Worm (Caenorhabditis elegans) whole organism, early embryonic: ENCODE results near the gene mig-6.

ENCODE experiments used
- ama-1 ChIP-seq: fragments of 150-350 bp; optimal IDR thresholded peaks from 2 replicates; lab custom pipeline; 2014
- hnd-1 ChIP-seq: sonication (generic microtip); optimal IDR thresholded peaks from 2 replicates; lab custom pipeline; 2016; ENCODE audit warnings: missing genetic modification characterization, missing compliant biosample characterization
- scrt-1 ChIP-seq: fragments of 200-800 bp; sonication (Bioruptor generic); IDR thresholded peaks from 2 replicates; pipeline ENCODE4 v1.3.6; 2022; ENCODE audit warnings: missing genetic modification characterization, missing compliant biosample characterization

DNA sequence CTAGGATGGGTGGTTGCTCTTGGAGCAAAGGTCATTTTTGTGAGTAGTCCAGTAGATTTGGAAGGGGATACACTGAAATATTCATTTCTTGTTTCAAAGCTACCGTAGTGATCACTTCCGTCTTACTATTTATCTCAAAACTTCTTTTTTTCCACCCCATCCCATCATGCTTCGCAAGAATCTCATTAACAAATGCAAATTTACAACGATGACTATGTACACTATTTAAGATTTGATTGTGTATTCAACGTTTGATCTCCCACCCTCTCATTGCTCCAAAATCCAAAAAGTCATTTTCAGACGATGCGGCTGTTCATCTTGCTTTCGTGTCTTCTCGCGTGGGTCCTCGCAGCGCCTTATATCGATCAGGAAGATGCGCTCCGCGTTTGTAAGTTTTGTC is 34.0 kb upstream of the mig-6 start, which contains the start of gene flp-21:
- TF ChIP-seq hnd-1 (tag; lab: Kevin White, UChicago) (no peak), ama-1 (lab: Kevin White, UChicago) (no peak), scrt-1 (GFP tag; lab: Robert Waterston, UW) (no peak)
